Worm (Caenorhabditis elegans): ENCODE results near the gene B0513.4.

- TF ChIP-seq klf-2 (GFP tag; conservative IDR thresholded peaks at IDR 0.05) (no peak), T22C8.4 (GFP tag; IDR thresholded peaks at IDR 0.05) (no peak), cog-1 (tag; optimal IDR thresholded peaks at IDR 0.05) (no peak), ztf-23 (GFP tag; IDR thresholded peaks at IDR 0.05) (no peak), flt-1 (GFP tag; IDR thresholded peaks at IDR 0.05) (no peak), ztf-29 (GFP tag; IDR thresholded peaks at IDR 0.05) (no peak), tab-1 (GFP tag; IDR thresholded peaks at IDR 0.05) (no peak), med-1 (GFP tag; optimal IDR thresholded peaks at IDR 0.05; ENCODE audit: insufficient read depth) (no peak)
Observed at ce11 chrIV:13834394-13835129, 45.4 kb upstream of the B0513.4 start.
